Fruit fly (Drosophila melanogaster): ENCODE data around the gene eyg.

dm6 chr3L:12478229-12478628, 10.4 kb upstream of the eyg start:
- no peak for TF ChIP-seq Ets98B (GFP tag; IDR thresholded peaks at IDR 0.05)
- no peak for TF ChIP-seq Pif1A (GFP tag; optimal IDR thresholded peaks at IDR 0.05)
- no peak for TF ChIP-seq Snoo (tag; optimal IDR thresholded peaks at IDR 0.05)
- no peak for TF ChIP-seq CG4496 (GFP tag; IDR thresholded peaks at IDR 0.05)
- no peak for TF ChIP-seq CG17806 (tag; optimal IDR thresholded peaks at IDR 0.05)
- no peak for TF ChIP-seq CG15710 (tag; optimal IDR thresholded peaks at IDR 0.05)
- no peak for TF ChIP-seq D1 (tag; optimal IDR thresholded peaks at IDR 0.05)
